Fruit fly (Drosophila melanogaster): ENCODE measurements around the gene Herp.

Herp gene

DNA sequence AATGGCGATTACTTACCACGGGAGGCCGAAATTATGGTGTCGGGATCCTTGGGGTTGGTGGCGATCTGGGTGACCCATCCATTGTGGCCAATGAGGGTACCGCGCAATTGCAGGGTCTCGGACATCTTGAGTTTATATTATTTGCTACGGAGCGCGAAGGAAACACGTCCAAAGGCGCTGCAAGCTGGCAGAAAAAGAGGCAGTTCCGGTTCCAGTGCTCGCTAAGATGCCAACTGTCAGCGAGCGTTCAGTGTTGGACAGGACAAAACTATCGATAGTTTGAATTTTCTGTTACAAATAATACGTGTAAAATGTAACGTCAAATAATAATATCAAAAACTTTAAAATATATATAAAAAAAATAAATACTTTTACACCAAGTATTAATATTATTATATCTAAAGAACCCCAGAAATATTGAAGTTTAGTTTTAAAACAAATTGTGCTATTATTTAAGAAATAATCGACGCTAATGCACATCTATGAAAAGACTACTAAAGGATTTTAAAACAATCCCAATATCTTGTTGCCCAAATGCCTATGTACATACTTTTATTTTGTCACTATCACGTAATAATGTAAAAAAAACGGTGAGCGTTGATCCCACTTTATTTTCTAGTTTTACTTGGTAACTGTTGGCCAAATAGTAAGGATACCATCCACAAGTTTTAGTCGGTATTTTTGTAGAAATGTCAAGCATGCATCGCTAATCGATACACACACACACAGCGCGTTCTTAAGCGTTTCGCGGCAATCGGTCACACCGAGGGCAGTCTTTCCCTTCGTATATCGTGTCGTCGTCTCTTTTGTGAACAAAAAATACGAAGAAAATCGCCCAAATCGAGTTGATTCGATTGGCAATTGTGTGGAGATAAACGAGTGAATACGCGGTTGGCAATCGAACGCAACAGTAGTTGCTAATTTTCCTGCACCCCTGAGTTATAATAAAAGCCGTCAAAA is 27.5 kb upstream of the Herp start, which contains the start of the genes Rack1 and mts (continued):
- TF ChIP-seq phol (tag; optimal IDR thresholded peaks at IDR 0.05) (peak; percentile 77), jing (GFP tag; optimal IDR thresholded peaks at IDR 0.05) (peak; percentile 40), eyg (GFP tag; optimal IDR thresholded peaks at IDR 0.05) (peak; percentile 66), eve (GFP tag; optimal IDR thresholded peaks at IDR 0.05) (no peak), CG9932 (GFP tag; IDR thresholded peaks at IDR 0.05) (peak; percentile 86), Gsc (GFP tag; IDR thresholded peaks at IDR 0.05) (no peak), CG10462 (GFP tag; optimal IDR thresholded peaks at IDR 0.05) (peak; percentile 50), Xrp1 (GFP tag; IDR thresholded peaks at IDR 0.05) (no peak; the same call in none of the 2 replicates), Ravus (GFP tag; IDR thresholded peaks at IDR 0.05) (peak; percentile 38), CG18011 (GFP tag; optimal IDR thresholded peaks at IDR 0.05) (peak; percentile 79), HHEX (GFP tag; optimal IDR thresholded peaks at IDR 0.05) (peak; percentile 95), slou (GFP tag; optimal IDR thresholded peaks at IDR 0.05) (peak; percentile 81), CG14014 (GFP tag; IDR thresholded peaks at IDR 0.05) (peak; percentile 81), CG17359 (tag; optimal IDR thresholded peaks at IDR 0.05) (peak; percentile 84), Side (GFP tag; optimal IDR thresholded peaks at IDR 0.05) (peak; percentile 80), pb (GFP tag; optimal IDR thresholded peaks at IDR 0.05) (peak; percentile 79), unc-4 (GFP tag; IDR thresholded peaks at IDR 0.05; ENCODE audit: partially characterized antibody) (peak; percentile 53), CG18476 (GFP tag; optimal IDR thresholded peaks at IDR 0.05) (peak; percentile 44), usp (GFP tag; optimal IDR thresholded peaks at IDR 0.05) (no peak), C15 (GFP tag; IDR thresholded peaks at IDR 0.05) (0 out of 3 replicates have a peak, but pooled peaks have one; percentile 24), p53 (GFP tag; optimal IDR thresholded peaks at IDR 0.05) (peak; percentile 32), pho (GFP tag; optimal IDR thresholded peaks at IDR 0.05) (peak; percentile 71), CG5180 (GFP tag; optimal IDR thresholded peaks at IDR 0.05) (peak; percentile 73), Hmr (GFP tag; optimal IDR thresholded peaks at IDR 0.05) (peak; percentile 94), lbe (GFP tag; optimal IDR thresholded peaks at IDR 0.05) (peak; percentile 73), bab2 (GFP tag; optimal IDR thresholded peaks at IDR 0.05) (peak; percentile 40), CG17568 (GFP tag; optimal IDR thresholded peaks at IDR 0.05) (peak; percentile 88), Asciz (GFP tag; optimal IDR thresholded peaks at IDR 0.05) (peak; percentile 87), Atf-2 (GFP tag; optimal IDR thresholded peaks at IDR 0.05) (peak; percentile 46), org-1 (GFP tag; optimal IDR thresholded peaks at IDR 0.05) (peak; percentile 73), Spps (tag; optimal IDR thresholded peaks at IDR 0.05) (peak; percentile 33), CG32772 (GFP tag; IDR thresholded peaks at IDR 0.05) (peak; percentile 50; the same call in 1 of the 2 replicates), z (GFP tag; IDR thresholded peaks at IDR 0.05) (0 out of 3 replicates have a peak, but pooled peaks have one; percentile 42), CG7357 (GFP tag; IDR thresholded peaks at IDR 0.05) (no peak), CG12155 (GFP tag; optimal IDR thresholded peaks at IDR 0.05) (peak; percentile 71), CG6175 (GFP tag; IDR thresholded peaks at IDR 0.05) (peak; percentile 61; the same call in 1 of the 3 replicates), bcd (GFP tag; optimal IDR thresholded peaks at IDR 0.05) (peak; percentile 90), CG7928 (GFP tag; optimal IDR thresholded peaks at IDR 0.05) (peak; percentile 54), mam (GFP tag; optimal IDR thresholded peaks at IDR 0.05) (peak; percentile 60), lov (optimal IDR thresholded peaks at IDR 0.05) (no peak), lov (GFP tag; IDR thresholded peaks at IDR 0.05) (peak; percentile 92), Meics (GFP tag; optimal IDR thresholded peaks at IDR 0.05) (peak; percentile 93), BEAF-32 (GFP tag; optimal IDR thresholded peaks at IDR 0.05) (peak; percentile 67), CG17186 (GFP tag; optimal IDR thresholded peaks at IDR 0.05) (peak; percentile 57), Stat92E (GFP tag; optimal IDR thresholded peaks at IDR 0.05) (peak in 1 of 3 experiments; percentile 53), cg (GFP tag; optimal IDR thresholded peaks at IDR 0.05) (no peak), ash1 (GFP tag; optimal IDR thresholded peaks at IDR 0.05) (peak; percentile 90), CG1529 (GFP tag; optimal IDR thresholded peaks at IDR 0.05) (peak; percentile 60)
